Worm (Caenorhabditis elegans) whole organism, L3 larva: ENCODE results near the gene F26F2.4.

Experiments used
- mml-1 ChIP-seq: fragments of 150-350 bp; sonication (generic microtip); optimal IDR thresholded peaks from 3 replicates; lab custom pipeline; 2014; ENCODE audit warnings: missing biosample characterization, missing genetic modification characterization
- pha-4 ChIP-seq: fragments of 150-350 bp; optimal IDR thresholded peaks from 2 replicates; lab custom pipeline; 2014; ENCODE audit warnings: missing biosample characterization, missing genetic modification reagents, missing genetic modification characterization

ce11 chrV:20573392-20573791 lies 4.3 kb downstream of the F26F2.4 start, which contains the start of gene F26F2.5:
- TF ChIP-seq mml-1 (tag; lab: Kevin White, UChicago) (no peak), pha-4 (tag; lab: Kevin White, UChicago) (no peak)
